Fruit fly (Drosophila melanogaster) whole organism, pupa: ENCODE data around the gene yrt.
A peak's percentile ranks its signal among the peaks of the same experiment; 100 is the strongest.

Source experiments
- CG10348 ChIP-seq: fragments of 200-800 bp; sonication (Bioruptor generic); IDR thresholded peaks from 2 replicates; pipeline ENCODE4 v1.3.6; 2022; ENCODE audit warnings: missing biosample characterization, missing genetic modification characterization
- CG12605 ChIP-seq: fragments of 200-800 bp; sonication (Bioruptor generic); IDR thresholded peaks from 2 replicates; pipeline ENCODE4 v1.3.6; 2022; ENCODE audit warnings: missing biosample characterization, missing genetic modification characterization
- CG13204 ChIP-seq: fragments of 200-800 bp; sonication (Bioruptor generic); optimal IDR thresholded peaks from 2 replicates; lab custom pipeline; 2018; ENCODE audit warnings: missing biosample characterization, mild to moderate bottlenecking, missing genetic modification characterization, moderate library complexity
- CG14655 ChIP-seq: fragments of 200-800 bp; sonication (Bioruptor generic); optimal IDR thresholded peaks from 3 replicates; lab custom pipeline; 2017; ENCODE audit warnings: mild to moderate bottlenecking, missing biosample characterization, missing genetic modification reagents, missing genetic modification characterization
- CG15710 ChIP-seq: fragments of 200-800 bp; sonication (Bioruptor generic); optimal IDR thresholded peaks from 2 replicates; lab custom pipeline; 2018; ENCODE audit warnings: missing biosample characterization, mild to moderate bottlenecking, missing genetic modification characterization, moderate library complexity
- CG17806 ChIP-seq: fragments of 200-800 bp; sonication (Bioruptor generic); optimal IDR thresholded peaks from 2 replicates; lab custom pipeline; 2018; ENCODE audit warnings: missing biosample characterization, mild to moderate bottlenecking, missing genetic modification characterization, moderate library complexity
- CG32121 ChIP-seq: fragments of 200-800 bp; sonication (Bioruptor generic); IDR thresholded peaks from 2 replicates; pipeline ENCODE4 v1.3.6; 2022; ENCODE audit warnings: missing biosample characterization, missing genetic modification characterization
- CG34367 ChIP-seq: fragments of 200-800 bp; sonication (Bioruptor generic); optimal IDR thresholded peaks from 2 replicates; lab custom pipeline; 2018; ENCODE audit warnings: missing biosample characterization, mild to moderate bottlenecking, missing genetic modification characterization
- CG4496 ChIP-seq: fragments of 200-800 bp; sonication (Bioruptor generic); IDR thresholded peaks from 3 replicates; pipeline ENCODE4 v1.3.6; 2022; ENCODE audit warnings: missing biosample characterization, missing genetic modification characterization
- CG8159 ChIP-seq: fragments of 200-800 bp; sonication (Bioruptor generic); optimal IDR thresholded peaks from 3 replicates; lab custom pipeline; 2018; ENCODE audit warnings: missing biosample characterization, mild to moderate bottlenecking, missing genetic modification characterization, moderate library complexity
- CG8301 ChIP-seq: fragments of 200-800 bp; sonication (Bioruptor generic); optimal IDR thresholded peaks from 2 replicates; lab custom pipeline; 2018; ENCODE audit warnings: missing biosample characterization, mild to moderate bottlenecking, missing genetic modification characterization
- CG9948 ChIP-seq: fragments of 200-800 bp; sonication (Bioruptor generic); optimal IDR thresholded peaks from 2 replicates; lab custom pipeline; 2018; ENCODE audit warnings: missing biosample characterization, mild to moderate bottlenecking, missing genetic modification characterization, moderate library complexity
- D1 ChIP-seq: fragments of 200-800 bp; sonication (Bioruptor generic); optimal IDR thresholded peaks from 2 replicates; lab custom pipeline; 2018; ENCODE audit warnings: missing biosample characterization, mild to moderate bottlenecking, missing genetic modification characterization, moderate library complexity
- EcR ChIP-seq: fragments of 200-800 bp; sonication (Bioruptor generic); optimal IDR thresholded peaks from 3 replicates; lab custom pipeline; 2019; ENCODE audit warnings: missing biosample characterization, missing genetic modification characterization, mild to moderate bottlenecking, moderate library complexity, missing genetic modification reagents
- Ets98B ChIP-seq: fragments of 200-800 bp; sonication (Bioruptor generic); IDR thresholded peaks from 2 replicates; pipeline ENCODE4 v1.3.6; 2022; ENCODE audit warnings: missing biosample characterization, missing genetic modification characterization
- Pif1A ChIP-seq: fragments of 200-800 bp; sonication (Bioruptor generic); optimal IDR thresholded peaks from 3 replicates; lab custom pipeline; 2016; ENCODE audit warnings: missing biosample characterization, missing genetic modification characterization
- Pif1B ChIP-seq: fragments of 200-800 bp; sonication (Bioruptor generic); optimal IDR thresholded peaks from 3 replicates; lab custom pipeline; 2016; ENCODE audit warnings: missing biosample characterization, missing genetic modification characterization
- Snoo ChIP-seq: fragments of 200-800 bp; sonication (Bioruptor generic); optimal IDR thresholded peaks from 3 replicates; lab custom pipeline; 2017; ENCODE audit warnings: missing biosample characterization, mild to moderate bottlenecking, missing genetic modification characterization, inconsistent platforms
- fd96Ca ChIP-seq: fragments of 200-800 bp; sonication (Bioruptor generic); IDR thresholded peaks from 3 replicates; pipeline ENCODE4 v1.3.6; 2022; ENCODE audit warnings: missing biosample characterization, missing genetic modification characterization
- gl ChIP-seq: fragments of 200-800 bp; sonication (Bioruptor generic); optimal IDR thresholded peaks from 2 replicates; lab custom pipeline; 2018; ENCODE audit warnings: missing biosample characterization, mild to moderate bottlenecking, missing genetic modification characterization
- rn ChIP-seq: fragments of 200-800 bp; sonication (Bioruptor generic); IDR thresholded peaks from 2 replicates; pipeline ENCODE4 v1.3.6; 2022; ENCODE audit warnings: missing biosample characterization, missing genetic modification characterization

yrt gene

dm6 chr3R:13453955-13454354 is 19.2 kb upstream of the yrt start:
- no peak for TF ChIP-seq CG14655
- no peak for TF ChIP-seq CG8159 (tag; lab: Kevin White, UChicago)
- no peak for TF ChIP-seq Pif1B (GFP tag; lab: Kevin White, UChicago)
- no peak for TF ChIP-seq Ets98B (GFP tag; lab: Robert Waterston, UW)
- no peak for TF ChIP-seq CG34367
- TF ChIP-seq CG8301 (tag; lab: Kevin White, UChicago): no peak
- no peak for TF ChIP-seq CG4496 (GFP tag; lab: Robert Waterston, UW)
- no peak for TF ChIP-seq fd96Ca (GFP tag; lab: Robert Waterston, UW)
- no peak for TF ChIP-seq CG12605 (GFP tag; lab: Robert Waterston, UW)

dm6 chr3R:13452851-13453255 is 18.1 kb upstream of the yrt start:
- peak; percentile 78 for TF ChIP-seq CG34367
- peak; percentile 78 for TF ChIP-seq CG32121 (GFP tag; lab: Robert Waterston, UW)
- TF ChIP-seq Pif1A (GFP tag; lab: Kevin White, UChicago): peak; percentile 79
- peak; percentile 81 for TF ChIP-seq D1
- peak; percentile 86 for TF ChIP-seq CG15710 (tag; lab: Kevin White, UChicago)
- peak; percentile 89 for TF ChIP-seq CG9948 (tag; lab: Kevin White, UChicago)
- TF ChIP-seq CG10348 (GFP tag; lab: Robert Waterston, UW): no peak
- TF ChIP-seq CG14655: peak; percentile 91
- TF ChIP-seq Pif1B (GFP tag; lab: Kevin White, UChicago): peak; percentile 73
- TF ChIP-seq Ets98B (GFP tag; lab: Robert Waterston, UW): peak; percentile 26; the same call in 1 of the 2 replicates
- TF ChIP-seq CG4496 (GFP tag; lab: Robert Waterston, UW): peak; percentile 70; the same call in 2 of the 3 replicates
- peak; percentile 44 for TF ChIP-seq gl
- TF ChIP-seq CG12605 (GFP tag; lab: Robert Waterston, UW): no peak
- TF ChIP-seq CG13204 (GFP tag; lab: Kevin White, UChicago): peak; percentile 16
- TF ChIP-seq rn (GFP tag; lab: Robert Waterston, UW): 0 out of 2 replicates have a peak, but pooled peaks have one; percentile 26
- TF ChIP-seq CG17806 (tag; lab: Kevin White, UChicago): peak; percentile 80
- TF ChIP-seq CG8159 (tag; lab: Kevin White, UChicago): peak; percentile 90
- TF ChIP-seq Snoo (tag; lab: Kevin White, UChicago): peak; percentile 77
- peak; percentile 83 for TF ChIP-seq CG8301 (tag; lab: Kevin White, UChicago)
- TF ChIP-seq fd96Ca (GFP tag; lab: Robert Waterston, UW): 0 out of 3 replicates have a peak, but pooled peaks have one; percentile 31
- no peak for TF ChIP-seq EcR (GFP tag; lab: Kevin White, UChicago)

- TF ChIP-seq Pif1A (GFP tag; lab: Kevin White, UChicago) (no peak), CG34367 (no peak), CG4496 (GFP tag; lab: Robert Waterston, UW) (no peak), CG12605 (GFP tag; lab: Robert Waterston, UW) (no peak), fd96Ca (GFP tag; lab: Robert Waterston, UW) (no peak), EcR (GFP tag; lab: Kevin White, UChicago) (no peak), Ets98B (GFP tag; lab: Robert Waterston, UW) (no peak), CG13204 (GFP tag; lab: Kevin White, UChicago) (no peak)
Measured at dm6 chr3R:13452261-13452660, 17.5 kb upstream of the yrt start.

dm6 chr3R:13450338-13450737 is 15.6 kb upstream of the yrt start, which contains the start of gene side-IV:
Gene side-IV, plus strand, starts transcription at chr3R:13450590.
- TF ChIP-seq CG13204 (GFP tag; lab: Kevin White, UChicago): peak; percentile 40
- peak; percentile 26; the same call in 1 of the 3 replicates for TF ChIP-seq fd96Ca (GFP tag; lab: Robert Waterston, UW)
- TF ChIP-seq CG12605 (GFP tag; lab: Robert Waterston, UW): peak; percentile 22; the same call in 1 of the 2 replicates
- TF ChIP-seq CG32121 (GFP tag; lab: Robert Waterston, UW): peak; percentile 39; the same call in 1 of the 2 replicates
- TF ChIP-seq Pif1B (GFP tag; lab: Kevin White, UChicago): no peak
- TF ChIP-seq CG4496 (GFP tag; lab: Robert Waterston, UW): peak; percentile 69; the same call in 2 of the 3 replicates
- peak; percentile 28; the same call in 1 of the 2 replicates for TF ChIP-seq Ets98B (GFP tag; lab: Robert Waterston, UW)
- TF ChIP-seq CG8159 (tag; lab: Kevin White, UChicago): no peak
- no peak for TF ChIP-seq CG9948 (tag; lab: Kevin White, UChicago)

dm6 chr3R:13448354-13448753 is 13.6 kb upstream of the yrt start:
- TF ChIP-seq Ets98B (GFP tag; lab: Robert Waterston, UW) (no peak), CG13204 (GFP tag; lab: Kevin White, UChicago) (no peak), CG12605 (GFP tag; lab: Robert Waterston, UW) (no peak), CG8159 (tag; lab: Kevin White, UChicago) (no peak), Pif1A (GFP tag; lab: Kevin White, UChicago) (no peak), gl (no peak), CG14655 (peak; percentile 42), CG8301 (tag; lab: Kevin White, UChicago) (peak; percentile 34), rn (GFP tag; lab: Robert Waterston, UW) (no peak), CG34367 (no peak), Pif1B (GFP tag; lab: Kevin White, UChicago) (no peak)
- TF ChIP-seq, all 21 proteins: peak for 2

dm6 chr3R:13446489-13446888 is 11.7 kb upstream of the yrt start:
- peak; percentile 11 for TF ChIP-seq CG8301 (tag; lab: Kevin White, UChicago)
- TF ChIP-seq CG14655: peak; percentile 29
- no peak for TF ChIP-seq rn (GFP tag; lab: Robert Waterston, UW)
- TF ChIP-seq CG34367: no peak
